Worm (Caenorhabditis elegans): Measurements from ENCODE around the gene C49F5.3.

The C49F5.3 gene

DNA sequence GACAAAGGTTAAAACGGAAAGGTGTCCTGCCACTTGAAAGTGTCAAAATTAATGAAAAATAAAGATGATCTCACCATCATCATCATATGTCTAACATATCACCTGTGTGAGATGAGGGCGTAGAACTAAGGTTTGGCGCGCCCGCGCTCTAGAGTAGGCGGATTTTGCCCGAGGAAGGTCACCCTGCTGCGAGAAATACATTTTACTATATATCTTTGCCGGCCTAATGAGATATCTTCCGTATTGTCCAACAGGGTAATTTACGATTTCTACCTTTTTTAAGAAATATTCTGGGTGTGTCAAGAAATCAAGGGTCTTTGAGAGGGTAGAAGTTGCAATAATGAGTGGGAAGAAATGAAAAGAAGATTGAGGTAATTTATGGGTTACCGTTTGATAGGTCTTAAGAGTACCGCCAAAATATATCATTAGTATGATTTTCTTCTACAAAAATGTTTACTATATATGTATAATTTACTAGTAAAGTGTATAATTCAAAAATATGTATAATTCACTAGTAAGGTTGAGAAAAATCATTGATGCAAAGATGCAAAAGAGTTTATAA lies 24.6 kb upstream of the C49F5.3 start:
- TF ChIP-seq mep-1 (tag; optimal IDR thresholded peaks at IDR 0.05) (peak; percentile 9), egl-27 (tag; optimal IDR thresholded peaks at IDR 0.05) (no peak), ceh-8 (GFP tag; optimal IDR thresholded peaks at IDR 0.05) (no peak), tbx-2 (tag; optimal IDR thresholded peaks at IDR 0.05) (no peak), swsn-7 (tag; optimal IDR thresholded peaks at IDR 0.05) (no peak), hlh-17 (GFP tag; optimal IDR thresholded peaks at IDR 0.05; ENCODE audit: borderline replicate concordance) (no peak), lin-14 (GFP tag; optimal IDR thresholded peaks at IDR 0.05) (peak; percentile 72), nhr-237 (tag; optimal IDR thresholded peaks at IDR 0.05) (no peak), snu-23 (GFP tag; optimal IDR thresholded peaks at IDR 0.05) (peak; percentile 33), lin-15B (tag; optimal IDR thresholded peaks at IDR 0.05) (no peak), aha-1 (tag; optimal IDR thresholded peaks at IDR 0.05) (no peak), nhr-71 (tag; optimal IDR thresholded peaks at IDR 0.05) (peak; percentile 60), lin-13 (GFP tag; optimal IDR thresholded peaks at IDR 0.05) (no peak), irx-1 (tag; optimal IDR thresholded peaks at IDR 0.05) (peak; percentile 47), mab-9 (GFP tag; IDR thresholded peaks at IDR 0.05) (no peak), Y116A8C.19 (tag; optimal IDR thresholded peaks at IDR 0.05; ENCODE audit: borderline replicate concordance) (no peak), skn-1 (tag; optimal IDR thresholded peaks at IDR 0.05) (no peak), C34B4.2 (tag; optimal IDR thresholded peaks at IDR 0.05) (no peak), fos-1 (tag; optimal IDR thresholded peaks at IDR 0.05) (no peak), unc-130 (tag; optimal IDR thresholded peaks at IDR 0.05) (no peak), lir-3 (tag; optimal IDR thresholded peaks at IDR 0.05; ENCODE audit: poor library complexity) (no peak), nhr-77 (tag; optimal IDR thresholded peaks at IDR 0.05) (no peak), elt-3 (tag; optimal IDR thresholded peaks at IDR 0.05) (peak in 2 of 6 experiments; percentile 11 to 30), blmp-1 (tag; optimal IDR thresholded peaks at IDR 0.05) (peak; percentile 16), ets-5 (GFP tag; IDR thresholded peaks at IDR 0.05) (no peak), efl-1 (optimal IDR thresholded peaks at IDR 0.05) (no peak), efl-1 (GFP tag; optimal IDR thresholded peaks at IDR 0.05 in 1 of 2) (no peak), nhr-90 (tag; optimal IDR thresholded peaks at IDR 0.05; ENCODE audit: poor library complexity) (peak; percentile 33), hpl-2 (GFP tag; optimal IDR thresholded peaks at IDR 0.05) (no peak), C16A3.4 (tag; optimal IDR thresholded peaks at IDR 0.05) (no peak), fkh-4 (tag; optimal IDR thresholded peaks at IDR 0.05; ENCODE audit: borderline replicate concordance) (no peak), nhr-85 (tag) (peak; percentile 95), ceh-82 (tag; optimal IDR thresholded peaks at IDR 0.05) (no peak), fkh-8 (tag; optimal IDR thresholded peaks at IDR 0.05) (no peak), pqm-1 (tag; optimal IDR thresholded peaks at IDR 0.05) (no peak), nhr-20 (tag; optimal IDR thresholded peaks at IDR 0.05) (peak; percentile 26), C04F5.9 (tag; optimal IDR thresholded peaks at IDR 0.05) (no peak), rnt-1 (tag; optimal IDR thresholded peaks at IDR 0.05) (no peak)

ce11 chrX:12006470-12006869 lies 23.0 kb upstream of the C49F5.3 start:
- TF ChIP-seq nhr-19 (GFP tag; conservative IDR thresholded peaks at IDR 0.05) (0 out of 2 replicates have a peak, but pooled peaks have one; percentile 4), alr-1 (tag; optimal IDR thresholded peaks at IDR 0.05; ENCODE audit: borderline replicate concordance) (no peak)

DNA sequence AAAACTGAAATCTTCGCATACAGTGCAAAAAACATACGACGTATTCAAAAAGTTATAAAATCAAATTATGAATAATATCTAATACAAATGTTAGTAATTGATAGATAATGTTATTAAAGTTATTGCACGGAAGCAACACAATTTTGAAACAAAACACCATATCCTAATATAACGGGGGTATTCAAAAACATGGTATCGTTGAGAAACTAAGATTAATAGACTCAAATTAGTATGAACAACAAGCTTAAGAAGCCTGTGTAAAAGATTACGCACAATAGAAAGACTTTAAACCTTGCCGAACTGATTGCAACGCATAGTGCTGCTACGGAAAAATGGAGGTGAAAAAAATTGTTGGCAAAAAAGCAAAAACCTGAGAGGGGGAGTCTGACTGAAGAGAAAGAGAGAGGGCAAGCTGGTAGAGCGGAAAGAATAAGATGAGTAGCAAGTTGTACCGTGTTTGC lies 22.1 kb upstream of the C49F5.3 start, which contains the start of gene sma-5:
sma-5 (minus strand) TSS at position 51 of the 461 bp plus-strand sequence.
- TF ChIP-seq unc-130 (tag; optimal IDR thresholded peaks at IDR 0.05), result no peak
- no peak for TF ChIP-seq aha-1 (tag; optimal IDR thresholded peaks at IDR 0.05)
- no peak for TF ChIP-seq snpc-4 (tag; optimal IDR thresholded peaks at IDR 0.05)
- TF ChIP-seq efl-1 (optimal IDR thresholded peaks at IDR 0.05), result no peak
- peak in 1 of 2 experiments; percentile 45 for TF ChIP-seq efl-1 (GFP tag; optimal IDR thresholded peaks at IDR 0.05 in 1 of 2)
- TF ChIP-seq ztf-11 (tag; optimal IDR thresholded peaks at IDR 0.05), result no peak
- TF ChIP-seq fkh-8 (tag; optimal IDR thresholded peaks at IDR 0.05), result no peak

Data from whole organism, L1 larva.